Fruit fly (Drosophila melanogaster) whole organism, embryonic: ENCODE data around the gene CG32483.

Source experiments
- BEAF-32 ChIP-seq: fragments of 200-800 bp; sonication (Bioruptor generic); optimal IDR thresholded peaks from 3 replicates; lab custom pipeline; 2017; ENCODE audit warnings: missing biosample characterization, missing genetic modification characterization, mild to moderate bottlenecking, moderate library complexity, missing genetic modification reagents
- CG10366 ChIP-seq: fragments of 200-800 bp; sonication (Bioruptor generic); IDR thresholded peaks from 2 replicates; pipeline ENCODE4 v1.3.6; 2022; ENCODE audit warnings: missing biosample characterization, missing genetic modification characterization
- CG10654 ChIP-seq: fragments of 200-800 bp; sonication (Bioruptor generic); optimal IDR thresholded peaks from 2 replicates; lab custom pipeline; 2016; ENCODE audit warnings: missing biosample characterization, missing genetic modification characterization
- CG2120 ChIP-seq: fragments of 200-800 bp; sonication (Bioruptor generic); optimal IDR thresholded peaks from 3 replicates; lab custom pipeline; 2016; ENCODE audit warnings: missing biosample characterization, missing genetic modification characterization
- CG2199 ChIP-seq: fragments of 200-800 bp; sonication (Bioruptor generic); IDR thresholded peaks from 3 replicates; pipeline ENCODE4 v1.3.6; 2022; ENCODE audit warnings: missing biosample characterization, missing genetic modification characterization
- CG2202 ChIP-seq: fragments of 200-800 bp; sonication (Bioruptor generic); optimal IDR thresholded peaks from 2 replicates; lab custom pipeline; 2018; ENCODE audit warnings: missing biosample characterization, mild to moderate bottlenecking, missing genetic modification characterization
- CG2712 ChIP-seq: fragments of 200-800 bp; optimal IDR thresholded peaks from 3 replicates; lab custom pipeline; 2019; ENCODE audit warnings: missing biosample characterization, mild to moderate bottlenecking, missing genetic modification characterization, moderate library complexity
- CG32767 ChIP-seq: fragments of 200-800 bp; sonication (Bioruptor generic); IDR thresholded peaks from 2 replicates; pipeline ENCODE4 v1.3.6; 2022; ENCODE audit warnings: missing biosample characterization, missing genetic modification characterization
- CG3995 ChIP-seq: fragments of 200-800 bp; sonication (Bioruptor generic); optimal IDR thresholded peaks from 3 replicates; lab custom pipeline; 2016; ENCODE audit warnings: missing biosample characterization, missing genetic modification characterization
- CG42726 ChIP-seq: fragments of 200-800 bp; sonication (Bioruptor generic); IDR thresholded peaks from 2 replicates; pipeline ENCODE4 v1.3.6; 2022; ENCODE audit warnings: missing biosample characterization, missing genetic modification characterization; ENCODE audit not compliant: partially characterized antibody
- CG4282 ChIP-seq: fragments of 200-800 bp; sonication (Bioruptor generic); optimal IDR thresholded peaks from 2 replicates; lab custom pipeline; 2016; ENCODE audit warnings: missing biosample characterization, missing genetic modification characterization
- CG4328 ChIP-seq: fragments of 200-800 bp; sonication (Bioruptor generic); optimal IDR thresholded peaks from 3 replicates; lab custom pipeline; 2017; ENCODE audit warnings: missing biosample characterization, missing genetic modification reagents, missing genetic modification characterization
- CG4404 ChIP-seq: fragments of 200-800 bp; sonication (Bioruptor generic); IDR thresholded peaks from 2 replicates; pipeline ENCODE4 v1.3.6; 2022; ENCODE audit warnings: missing biosample characterization, missing genetic modification characterization
- CG4707 ChIP-seq: fragments of 200-800 bp; sonication (Bioruptor generic); optimal IDR thresholded peaks from 2 replicates; lab custom pipeline; 2018; ENCODE audit warnings: missing biosample characterization, mild to moderate bottlenecking, missing genetic modification characterization, moderate library complexity
- CG7987 ChIP-seq: fragments of 200-800 bp; sonication (Bioruptor generic); optimal IDR thresholded peaks from 2 replicates; lab custom pipeline; 2018; ENCODE audit warnings: missing biosample characterization, mild to moderate bottlenecking, missing genetic modification characterization, moderate library complexity
- CG8281 ChIP-seq: fragments of 200-800 bp; sonication (Bioruptor generic); optimal IDR thresholded peaks from 2 replicates; lab custom pipeline; 2018; ENCODE audit warnings: missing biosample characterization, mild to moderate bottlenecking, missing genetic modification characterization, moderate library complexity
- CG8290 ChIP-seq, 3 experiments: fragments of 200-800 bp; sonication (Bioruptor generic); optimal IDR thresholded peaks; 2 replicates each; lab custom pipeline; 2016 to 2019; ENCODE audit warnings: missing biosample characterization in 3 of 3, missing genetic modification characterization in 3 of 3, mild to moderate bottlenecking in 2 of 3, moderate library complexity in 1 of 3
- CG9609 ChIP-seq: fragments of 200-800 bp; sonication (Bioruptor generic); optimal IDR thresholded peaks from 3 replicates; lab custom pipeline; 2016; ENCODE audit warnings: missing biosample characterization, missing genetic modification characterization
- CkIIα-i1 ChIP-seq: fragments of 200-800 bp; sonication (Bioruptor generic); IDR thresholded peaks from 2 replicates; pipeline ENCODE4 v1.3.6; 2022; ENCODE audit warnings: missing biosample characterization, missing genetic modification characterization
- CoRest ChIP-seq: fragments of 200-800 bp; sonication (Bioruptor generic); optimal IDR thresholded peaks from 3 replicates; lab custom pipeline; 2018; ENCODE audit warnings: missing biosample characterization, mild to moderate bottlenecking, missing genetic modification characterization, moderate library complexity
- Dek ChIP-seq: fragments of 200-800 bp; sonication (Bioruptor generic); optimal IDR thresholded peaks from 3 replicates; lab custom pipeline; 2019; ENCODE audit warnings: missing biosample characterization, mild to moderate bottlenecking, missing genetic modification characterization, moderate library complexity
- Dref ChIP-seq: fragments of 200-800 bp; sonication (Bioruptor generic); IDR thresholded peaks from 2 replicates; pipeline ENCODE4 v1.3.6; 2022; ENCODE audit warnings: missing biosample characterization, missing genetic modification characterization
- GATAe ChIP-seq: fragments of 200-800 bp; sonication (Bioruptor generic); conservative IDR thresholded peaks from 2 replicates; pipeline ENCODE4 v1.3.6; 2022; ENCODE audit warnings: missing biosample characterization, missing genetic modification characterization
- HHEX ChIP-seq: fragments of 200-800 bp; sonication (Bioruptor generic); optimal IDR thresholded peaks from 3 replicates; lab custom pipeline; 2017; ENCODE audit warnings: missing biosample characterization, mild to moderate bottlenecking, missing genetic modification characterization, missing genetic modification reagents
- HLH4C ChIP-seq: fragments of 200-800 bp; sonication (Bioruptor generic); IDR thresholded peaks from 3 replicates; pipeline ENCODE4 v1.3.6; 2022; ENCODE audit warnings: missing biosample characterization, missing genetic modification characterization; ENCODE audit not compliant: partially characterized antibody
- Lim3 ChIP-seq: fragments of 200-800 bp; sonication (Bioruptor generic); IDR thresholded peaks from 2 replicates; pipeline ENCODE4 v1.3.6; 2022; ENCODE audit warnings: missing biosample characterization, missing genetic modification characterization
- Neu2 ChIP-seq: fragments of 200-800 bp; sonication (Bioruptor generic); optimal IDR thresholded peaks from 3 replicates; lab custom pipeline; 2016; ENCODE audit warnings: missing biosample characterization, missing genetic modification characterization, borderline replicate concordance
- Nf-YB ChIP-seq: fragments of 200-800 bp; sonication (Bioruptor generic); optimal IDR thresholded peaks from 3 replicates; lab custom pipeline; 2019; ENCODE audit warnings: missing biosample characterization, mild to moderate bottlenecking, missing genetic modification characterization, moderate library complexity
- Scr ChIP-seq: fragments of 200-800 bp; sonication (Bioruptor generic); IDR thresholded peaks from 2 replicates; pipeline ENCODE4 v1.3.6; 2022; ENCODE audit warnings: missing biosample characterization, missing genetic modification characterization; ENCODE audit not compliant: partially characterized antibody
- YL-1 ChIP-seq: fragments of 200-800 bp; sonication (Bioruptor generic); optimal IDR thresholded peaks from 3 replicates; lab custom pipeline; 2017; ENCODE audit warnings: missing biosample characterization, mild to moderate bottlenecking, missing genetic modification characterization
- ab ChIP-seq: fragments of 200-800 bp; sonication (Bioruptor generic); optimal IDR thresholded peaks from 2 replicates; lab custom pipeline; 2016; ENCODE audit warnings: missing biosample characterization, missing genetic modification characterization
- abd-A ChIP-seq: fragments of 200-800 bp; sonication (Bioruptor generic); optimal IDR thresholded peaks from 3 replicates; lab custom pipeline; 2019; ENCODE audit warnings: missing biosample characterization, mild to moderate bottlenecking, missing genetic modification characterization, moderate library complexity
- amos ChIP-seq: fragments of 200-800 bp; sonication (Bioruptor generic); IDR thresholded peaks from 2 replicates; pipeline ENCODE4 v1.3.6; 2022; ENCODE audit warnings: missing biosample characterization, missing genetic modification characterization; ENCODE audit not compliant: partially characterized antibody
- ase ChIP-seq: fragments of 200-800 bp; sonication (Bioruptor generic); IDR thresholded peaks from 3 replicates; pipeline ENCODE4 v1.3.6; 2022; ENCODE audit warnings: missing biosample characterization, missing genetic modification characterization
- cad ChIP-seq: fragments of >200 bp; optimal IDR thresholded peaks from 2 replicates; lab custom pipeline; 2017; ENCODE audit warnings: missing biosample characterization, missing genetic modification characterization
- cas ChIP-seq: fragments of 200-800 bp; sonication (Bioruptor generic); IDR thresholded peaks from 2 replicates; pipeline ENCODE4 v1.3.6; 2022; ENCODE audit warnings: missing biosample characterization, missing genetic modification characterization
- caup ChIP-seq: fragments of 200-800 bp; sonication (Bioruptor generic); optimal IDR thresholded peaks from 3 replicates; lab custom pipeline; 2017; ENCODE audit warnings: missing biosample characterization, mild to moderate bottlenecking, missing genetic modification characterization, moderate library complexity; ENCODE audit not compliant: severe bottlenecking
- ci ChIP-seq: fragments of 200-800 bp; sonication (Bioruptor generic); IDR thresholded peaks from 3 replicates; pipeline ENCODE4 v1.3.6; 2022; ENCODE audit warnings: missing biosample characterization, missing genetic modification characterization
- en ChIP-seq: fragments of 200-800 bp; sonication (Bioruptor generic); optimal IDR thresholded peaks from 2 replicates; lab custom pipeline; 2016; ENCODE audit warnings: missing biosample characterization, missing genetic modification characterization
- knrl ChIP-seq: fragments of 200-800 bp; sonication (Bioruptor generic); IDR thresholded peaks from 3 replicates; pipeline ENCODE4 v1.3.6; 2022; ENCODE audit warnings: missing biosample characterization, missing genetic modification characterization; ENCODE audit not compliant: partially characterized antibody
- nerfin-1 ChIP-seq: fragments of 200-800 bp; sonication (Bioruptor generic); optimal IDR thresholded peaks from 3 replicates; lab custom pipeline; 2019; ENCODE audit warnings: missing biosample characterization, mild to moderate bottlenecking, missing genetic modification characterization, moderate library complexity
- onecut ChIP-seq: fragments of 200-800 bp; sonication (Bioruptor generic); IDR thresholded peaks from 2 replicates; pipeline ENCODE4 v1.3.6; 2022; ENCODE audit warnings: missing biosample characterization, missing genetic modification characterization
- phol ChIP-seq: fragments of 200-800 bp; sonication (Bioruptor generic); optimal IDR thresholded peaks from 3 replicates; lab custom pipeline; 2018; ENCODE audit warnings: missing biosample characterization, mild to moderate bottlenecking, missing genetic modification characterization, moderate library complexity
- pum ChIP-seq: fragments of 200-800 bp; sonication (Bioruptor generic); optimal IDR thresholded peaks from 2 replicates; lab custom pipeline; 2016; ENCODE audit warnings: missing biosample characterization, missing genetic modification characterization
- sens ChIP-seq: fragments of 200-800 bp; sonication (Bioruptor generic); peaks from one replicate; lab custom pipeline; 2016; ENCODE audit warnings: missing biosample characterization, missing genetic modification characterization
- stwl ChIP-seq: fragments of 200-800 bp; sonication (Bioruptor generic); optimal IDR thresholded peaks from 3 replicates; lab custom pipeline; 2018; ENCODE audit warnings: missing biosample characterization, mild to moderate bottlenecking, missing genetic modification characterization, moderate library complexity
- tap ChIP-seq: fragments of 200-800 bp; optimal IDR thresholded peaks from 3 replicates; lab custom pipeline; 2019; ENCODE audit warnings: missing biosample characterization, mild to moderate bottlenecking, missing genetic modification characterization, moderate library complexity
- tio ChIP-seq: fragments of 200-800 bp; sonication (Bioruptor generic); optimal IDR thresholded peaks from 2 replicates; lab custom pipeline; 2017; ENCODE audit warnings: missing biosample characterization, missing genetic modification characterization, inconsistent platforms
- unc-4 ChIP-seq: fragments of 200-800 bp; sonication (Bioruptor generic); IDR thresholded peaks from 2 replicates; pipeline ENCODE4 v1.3.6; 2022; ENCODE audit warnings: missing biosample characterization, missing genetic modification characterization; ENCODE audit not compliant: partially characterized antibody
- wdn ChIP-seq: fragments of 200-800 bp; sonication (Bioruptor generic); IDR thresholded peaks from 2 replicates; pipeline ENCODE4 v1.3.6; 2022; ENCODE audit warnings: missing biosample characterization, missing genetic modification characterization

Gene CG32483

dm6 chr3L:710345-710822, 20.5 kb upstream of the CG32483 start, which contains the start of gene CkIIalpha-i3:
Gene CkIIalpha-i3, minus strand, starts transcription at chr3L:710607.
- peak; percentile 26 for TF ChIP-seq phol (tag; lab: Kevin White, UChicago)
- no peak for TF ChIP-seq ase (GFP tag; lab: Robert Waterston, UW)
- peak; percentile 16 for TF ChIP-seq BEAF-32 (GFP tag; lab: Kevin White, UChicago)
- TF ChIP-seq GATAe (GFP tag; lab: Robert Waterston, UW) = no peak
- no peak for TF ChIP-seq tap (tag; lab: Kevin White, UChicago)
- no peak for TF ChIP-seq HHEX
- TF ChIP-seq ab (GFP tag; lab: Kevin White, UChicago) = no peak
- no peak for TF ChIP-seq CkIIα-i1 (GFP tag; lab: Robert Waterston, UW)
- no peak for TF ChIP-seq wdn (GFP tag; lab: Robert Waterston, UW)
- no peak for TF ChIP-seq amos (GFP tag; lab: Robert Waterston, UW)
- no peak for TF ChIP-seq CG10654 (GFP tag; lab: Kevin White, UChicago)
- no peak for TF ChIP-seq onecut (GFP tag; lab: Robert Waterston, UW)
- no peak for TF ChIP-seq en
- TF ChIP-seq CoRest (tag; lab: Kevin White, UChicago) = peak; percentile 30
- TF ChIP-seq Neu2 (GFP tag; lab: Kevin White, UChicago) = no peak
- TF ChIP-seq caup (GFP tag; lab: Kevin White, UChicago) = no peak
- TF ChIP-seq cad (GFP tag; lab: Kevin White, UChicago) = no peak
- TF ChIP-seq CG3995 (GFP tag; lab: Kevin White, UChicago) = no peak
- TF ChIP-seq Lim3 (GFP tag; lab: Robert Waterston, UW) = no peak
- peak; percentile 100 for TF ChIP-seq CG8290 (GFP tag; optimal IDR thresholded peaks at IDR 0.05; lab: Kevin White, UChicago)
- TF ChIP-seq CG8290 (tag; optimal IDR thresholded peaks at IDR 0.05; lab: Kevin White, UChicago) = peak; percentile 79 to 98
- no peak for TF ChIP-seq Nf-YB (GFP tag; lab: Kevin White, UChicago)
- peak; percentile 36 for TF ChIP-seq CG2712 (tag; lab: Kevin White, UChicago)
- TF ChIP-seq CG2199 (GFP tag; lab: Robert Waterston, UW) = no peak
- TF ChIP-seq Dref (GFP tag; lab: Robert Waterston, UW) = peak; percentile 47
- TF ChIP-seq CG10366 (GFP tag; lab: Robert Waterston, UW) = no peak
- TF ChIP-seq YL-1 (GFP tag; lab: Kevin White, UChicago) = no peak
- no peak for TF ChIP-seq CG32767
- no peak for TF ChIP-seq CG4282 (GFP tag; lab: Kevin White, UChicago)
- TF ChIP-seq CG4328 (GFP tag; lab: Kevin White, UChicago) = no peak
- TF ChIP-seq abd-A (tag; lab: Kevin White, UChicago) = no peak
- no peak for TF ChIP-seq HLH4C (GFP tag; lab: Robert Waterston, UW)
- no peak for TF ChIP-seq unc-4 (GFP tag; lab: Robert Waterston, UW)
- TF ChIP-seq ci (GFP tag; lab: Robert Waterston, UW) = no peak
- peak; percentile 38 for TF ChIP-seq sens (GFP tag; lab: Kevin White, UChicago)
- TF ChIP-seq CG4404 (GFP tag; lab: Robert Waterston, UW) = no peak
- no peak for TF ChIP-seq Scr
- peak; percentile 69 for TF ChIP-seq nerfin-1 (tag; lab: Kevin White, UChicago)
- TF ChIP-seq CG9609 (GFP tag; lab: Kevin White, UChicago) = no peak
- no peak for TF ChIP-seq CG2202 (tag; lab: Kevin White, UChicago)
- no peak for TF ChIP-seq CG4707 (GFP tag; lab: Kevin White, UChicago)
- TF ChIP-seq cas (GFP tag; lab: Robert Waterston, UW) = no peak
- no peak for TF ChIP-seq Dek (tag; lab: Kevin White, UChicago)
- TF ChIP-seq stwl (tag; lab: Kevin White, UChicago) = peak; percentile 85
- TF ChIP-seq CG2120 (GFP tag; lab: Kevin White, UChicago) = peak; percentile 1
- TF ChIP-seq knrl (GFP tag; lab: Robert Waterston, UW) = peak; percentile 33; the same call in 1 of the 3 replicates
- no peak for TF ChIP-seq CG7987 (GFP tag; lab: Kevin White, UChicago)
- no peak for TF ChIP-seq CG42726 (GFP tag; lab: Robert Waterston, UW)
- TF ChIP-seq pum (GFP tag; lab: Kevin White, UChicago) = no peak
- peak; percentile 20 for TF ChIP-seq tio
- TF ChIP-seq CG8281 (tag; lab: Kevin White, UChicago) = peak; percentile 1
